Fruit fly (Drosophila melanogaster) whole organism, embryonic: ENCODE data around the gene BHD.
A peak's percentile ranks its signal among the peaks of the same experiment; 100 is the strongest.

Experiments used
- CG10959 ChIP-seq: fragments of 200-800 bp; sonication (Bioruptor generic); IDR thresholded peaks from 2 replicates; pipeline ENCODE4 v1.3.6; 2022; ENCODE audit warnings: missing biosample characterization, missing genetic modification characterization
- CG12071 ChIP-seq: fragments of 200-800 bp; sonication (Bioruptor generic); optimal IDR thresholded peaks from 3 replicates; lab custom pipeline; 2018; ENCODE audit warnings: missing biosample characterization, mild to moderate bottlenecking, missing genetic modification characterization
- CG12236 ChIP-seq: fragments of 200-800 bp; sonication (Bioruptor generic); optimal IDR thresholded peaks from 2 replicates; lab custom pipeline; 2016; ENCODE audit warnings: missing biosample characterization, missing genetic modification characterization
- CG13624 ChIP-seq: fragments of 200-800 bp; sonication (Bioruptor generic); optimal IDR thresholded peaks from 2 replicates; lab custom pipeline; 2016; ENCODE audit warnings: missing biosample characterization, missing genetic modification characterization
- CG15514 ChIP-seq: fragments of 200-800 bp; sonication (Bioruptor generic); optimal IDR thresholded peaks from 3 replicates; lab custom pipeline; 2017; ENCODE audit warnings: missing biosample characterization, missing genetic modification characterization, mild to moderate bottlenecking, moderate library complexity, missing genetic modification reagents
- CG1602 ChIP-seq: fragments of 200-800 bp; sonication (Bioruptor generic); optimal IDR thresholded peaks from 3 replicates; lab custom pipeline; 2016; ENCODE audit warnings: missing biosample characterization, missing genetic modification characterization
- CG17186 ChIP-seq: fragments of 200-800 bp; sonication (Bioruptor generic); optimal IDR thresholded peaks from 3 replicates; lab custom pipeline; 2017; ENCODE audit warnings: missing biosample characterization, missing genetic modification reagents, missing genetic modification characterization
- CG2129 ChIP-seq: fragments of 200-800 bp; sonication (Bioruptor generic); IDR thresholded peaks from 2 replicates; pipeline ENCODE4 v1.3.6; 2022; ENCODE audit warnings: missing biosample characterization, missing genetic modification characterization; ENCODE audit not compliant: partially characterized antibody
- CG2202 ChIP-seq: fragments of 200-800 bp; sonication (Bioruptor generic); optimal IDR thresholded peaks from 2 replicates; lab custom pipeline; 2018; ENCODE audit warnings: missing biosample characterization, mild to moderate bottlenecking, missing genetic modification characterization
- CG31388 ChIP-seq: fragments of 200-800 bp; sonication (Bioruptor generic); optimal IDR thresholded peaks from 2 replicates; lab custom pipeline; 2016; ENCODE audit warnings: missing biosample characterization, missing genetic modification characterization
- CG33213 ChIP-seq: fragments of 200-800 bp; sonication (Bioruptor generic); optimal IDR thresholded peaks from 3 replicates; lab custom pipeline; 2016; ENCODE audit warnings: missing biosample characterization, missing genetic modification characterization
- CG3407 ChIP-seq: fragments of 200-800 bp; sonication (Bioruptor generic); optimal IDR thresholded peaks from 2 replicates; lab custom pipeline; 2018; ENCODE audit warnings: missing biosample characterization, mild to moderate bottlenecking, missing genetic modification characterization
- CG4424 ChIP-seq: fragments of 200-800 bp; sonication (Bioruptor generic); optimal IDR thresholded peaks from 3 replicates; lab custom pipeline; 2016; ENCODE audit warnings: missing biosample characterization, missing genetic modification characterization
- CG6254 ChIP-seq: fragments of 200-800 bp; sonication (Bioruptor generic); optimal IDR thresholded peaks from 3 replicates; lab custom pipeline; 2017; ENCODE audit warnings: mild to moderate bottlenecking, missing biosample characterization, missing genetic modification reagents, missing genetic modification characterization
- CG6689 ChIP-seq: fragments of 200-800 bp; sonication (Bioruptor generic); IDR thresholded peaks from 2 replicates; pipeline ENCODE4 v1.3.6; 2022; ENCODE audit warnings: missing biosample characterization, missing genetic modification characterization
- E2f1 ChIP-seq: fragments of 200-800 bp; sonication (Bioruptor generic); IDR thresholded peaks from 2 replicates; pipeline ENCODE4 v1.3.6; 2022; ENCODE audit warnings: missing biosample characterization, missing genetic modification characterization
- ERR ChIP-seq: fragments of 200-800 bp; sonication (Bioruptor generic); optimal IDR thresholded peaks from 2 replicates; lab custom pipeline; 2016; ENCODE audit warnings: missing biosample characterization, missing genetic modification characterization
- Fer1 ChIP-seq: fragments of 200-800 bp; sonication (Bioruptor generic); optimal IDR thresholded peaks from 2 replicates; lab custom pipeline; 2017; ENCODE audit warnings: missing biosample characterization, mild to moderate bottlenecking, missing genetic modification characterization
- Fer2 ChIP-seq: fragments of 200-800 bp; sonication (Bioruptor generic); optimal IDR thresholded peaks from 2 replicates; lab custom pipeline; 2018; ENCODE audit warnings: missing biosample characterization, mild to moderate bottlenecking, missing genetic modification characterization, moderate library complexity
- HLH54F ChIP-seq: fragments of 200-800 bp; sonication (Bioruptor generic); optimal IDR thresholded peaks from 3 replicates; lab custom pipeline; 2016; ENCODE audit warnings: missing biosample characterization, missing genetic modification characterization
- Hmr ChIP-seq: fragments of 200-800 bp; sonication (Bioruptor generic); optimal IDR thresholded peaks from 3 replicates; lab custom pipeline; 2017; ENCODE audit warnings: mild to moderate bottlenecking, missing biosample characterization, missing genetic modification reagents, missing genetic modification characterization
- MTF-1 ChIP-seq: fragments of 200-800 bp; sonication (Bioruptor generic); optimal IDR thresholded peaks from 2 replicates; lab custom pipeline; 2018; ENCODE audit warnings: missing biosample characterization, mild to moderate bottlenecking, missing genetic modification characterization, borderline replicate concordance
- Optix ChIP-seq: fragments of 200-800 bp; sonication (Bioruptor generic); IDR thresholded peaks from 3 replicates; pipeline ENCODE4 v1.3.6; 2022; ENCODE audit warnings: missing biosample characterization, missing genetic modification characterization
- Stat92E ChIP-seq, 3 experiments: fragments of >200 bp in 2 of 3; fragments of 200-800 bp in 1 of 3; sonication (Bioruptor generic) in 1 of 3; optimal IDR thresholded peaks; 2 replicates each; lab custom pipeline; 2017 to 2019; ENCODE audit warnings: missing biosample characterization in 3 of 3, missing genetic modification characterization in 3 of 3, mild to moderate bottlenecking in 1 of 3, moderate library complexity in 1 of 3
- ap ChIP-seq: fragments of 200-800 bp; sonication (Bioruptor generic); IDR thresholded peaks from 2 replicates; pipeline ENCODE4 v1.3.6; 2022; ENCODE audit warnings: missing biosample characterization, missing genetic modification characterization
- ato ChIP-seq: fragments of 200-800 bp; sonication (Bioruptor generic); IDR thresholded peaks from 2 replicates; pipeline ENCODE4 v1.3.6; 2022; ENCODE audit warnings: missing biosample characterization, missing genetic modification characterization; ENCODE audit not compliant: partially characterized antibody
- bcd ChIP-seq: fragments of 200-800 bp; sonication (Bioruptor generic); optimal IDR thresholded peaks from 2 replicates; lab custom pipeline; 2017; ENCODE audit warnings: missing biosample characterization, mild to moderate bottlenecking, missing genetic modification characterization
- br ChIP-seq: fragments of >200 bp; optimal IDR thresholded peaks from 2 replicates; lab custom pipeline; 2017
- cad ChIP-seq: fragments of >200 bp; optimal IDR thresholded peaks from 2 replicates; lab custom pipeline; 2017; ENCODE audit warnings: missing biosample characterization, missing genetic modification characterization
- chn ChIP-seq: fragments of 200-800 bp; sonication (Bioruptor generic); optimal IDR thresholded peaks from 2 replicates; lab custom pipeline; 2016; ENCODE audit warnings: missing biosample characterization, missing genetic modification characterization
- crc ChIP-seq: fragments of 200-800 bp; sonication (Bioruptor generic); optimal IDR thresholded peaks from 2 replicates; lab custom pipeline; 2016; ENCODE audit warnings: missing biosample characterization, missing genetic modification characterization
- crp ChIP-seq, 2 experiments: fragments of 200-800 bp; sonication (Bioruptor generic); optimal IDR thresholded peaks; 2 replicates in 1 of 2; 3 replicates in 1 of 2; lab custom pipeline; 2017; ENCODE audit warnings: missing biosample characterization in 2 of 2, missing genetic modification characterization in 2 of 2, mild to moderate bottlenecking in 1 of 2, moderate library complexity in 1 of 2
- dmrt99B ChIP-seq: fragments of 200-800 bp; sonication (Bioruptor generic); optimal IDR thresholded peaks from 2 replicates; lab custom pipeline; 2018; ENCODE audit warnings: missing biosample characterization, mild to moderate bottlenecking, missing genetic modification characterization, moderate library complexity
- fd102C ChIP-seq: fragments of 200-800 bp; sonication (Bioruptor generic); optimal IDR thresholded peaks from 2 replicates; lab custom pipeline; 2018; ENCODE audit warnings: missing biosample characterization, mild to moderate bottlenecking, missing genetic modification characterization, moderate library complexity
- gro ChIP-seq: fragments of 200-800 bp; sonication (Bioruptor generic); optimal IDR thresholded peaks from 2 replicates; lab custom pipeline; 2016; ENCODE audit warnings: missing biosample characterization, missing genetic modification characterization
- h ChIP-seq: fragments of >200 bp; optimal IDR thresholded peaks from 2 replicates; lab custom pipeline; 2017
- ham ChIP-seq: fragments of 200-800 bp; sonication (Bioruptor generic); IDR thresholded peaks from 2 replicates; pipeline ENCODE4 v1.3.6; 2022; ENCODE audit warnings: missing biosample characterization, missing genetic modification characterization
- hbn ChIP-seq: fragments of 200-800 bp; sonication (Bioruptor generic); IDR thresholded peaks from 2 replicates; pipeline ENCODE4 v1.3.6; 2022; ENCODE audit warnings: missing biosample characterization, missing genetic modification characterization; ENCODE audit not compliant: partially characterized antibody
- kah ChIP-seq: fragments of 200-800 bp; sonication (Bioruptor generic); optimal IDR thresholded peaks from 2 replicates; lab custom pipeline; 2018; ENCODE audit warnings: missing biosample characterization, mild to moderate bottlenecking, missing genetic modification characterization
- kni ChIP-seq: fragments of 200-800 bp; sonication (Bioruptor generic); optimal IDR thresholded peaks from 3 replicates; lab custom pipeline; 2017; ENCODE audit warnings: mild to moderate bottlenecking, missing biosample characterization, missing genetic modification reagents, missing genetic modification characterization
- lmd ChIP-seq: fragments of 200-800 bp; sonication (Bioruptor generic); IDR thresholded peaks from 2 replicates; pipeline ENCODE4 v1.3.6; 2022; ENCODE audit warnings: missing biosample characterization, missing genetic modification characterization
- nau ChIP-seq: fragments of 200-800 bp; sonication (Bioruptor generic); optimal IDR thresholded peaks from 3 replicates; lab custom pipeline; 2017; ENCODE audit warnings: missing biosample characterization, mild to moderate bottlenecking, missing genetic modification characterization, missing genetic modification reagents
- odd ChIP-seq: fragments of 200-800 bp; sonication (Bioruptor generic); optimal IDR thresholded peaks from 2 replicates; lab custom pipeline; 2017; ENCODE audit warnings: missing biosample characterization, mild to moderate bottlenecking, missing genetic modification characterization
- sens ChIP-seq: fragments of 200-800 bp; sonication (Bioruptor generic); peaks from one replicate; lab custom pipeline; 2016; ENCODE audit warnings: missing biosample characterization, missing genetic modification characterization
- seq ChIP-seq: fragments of 200-800 bp; sonication (Bioruptor generic); IDR thresholded peaks from 2 replicates; pipeline ENCODE4 v1.3.6; 2022; ENCODE audit warnings: missing biosample characterization, missing genetic modification characterization
- so ChIP-seq: fragments of 200-800 bp; sonication (Bioruptor generic); IDR thresholded peaks from 3 replicates; pipeline ENCODE4 v1.3.6; 2022; ENCODE audit warnings: missing biosample characterization, missing genetic modification characterization
- ssp ChIP-seq: fragments of 200-800 bp; sonication (Bioruptor generic); IDR thresholded peaks from 2 replicates; pipeline ENCODE4 v1.3.6; 2022; ENCODE audit warnings: missing biosample characterization, missing genetic modification characterization
- tap ChIP-seq: fragments of 200-800 bp; optimal IDR thresholded peaks from 3 replicates; lab custom pipeline; 2019; ENCODE audit warnings: missing biosample characterization, mild to moderate bottlenecking, missing genetic modification characterization, moderate library complexity
- tgo ChIP-seq: fragments of 200-800 bp; sonication (Bioruptor generic); IDR thresholded peaks from 3 replicates; pipeline ENCODE4 v1.3.6; 2022; ENCODE audit warnings: missing biosample characterization, missing genetic modification characterization
- tx ChIP-seq: fragments of 200-800 bp; sonication (Bioruptor generic); optimal IDR thresholded peaks from 2 replicates; lab custom pipeline; 2016; ENCODE audit warnings: missing biosample characterization, missing genetic modification characterization
- vvl ChIP-seq: fragments of 200-800 bp; sonication (Bioruptor generic); IDR thresholded peaks from 2 replicates; pipeline ENCODE4 v1.3.6; 2022; ENCODE audit warnings: missing biosample characterization, missing genetic modification characterization

The BHD gene

DNA sequence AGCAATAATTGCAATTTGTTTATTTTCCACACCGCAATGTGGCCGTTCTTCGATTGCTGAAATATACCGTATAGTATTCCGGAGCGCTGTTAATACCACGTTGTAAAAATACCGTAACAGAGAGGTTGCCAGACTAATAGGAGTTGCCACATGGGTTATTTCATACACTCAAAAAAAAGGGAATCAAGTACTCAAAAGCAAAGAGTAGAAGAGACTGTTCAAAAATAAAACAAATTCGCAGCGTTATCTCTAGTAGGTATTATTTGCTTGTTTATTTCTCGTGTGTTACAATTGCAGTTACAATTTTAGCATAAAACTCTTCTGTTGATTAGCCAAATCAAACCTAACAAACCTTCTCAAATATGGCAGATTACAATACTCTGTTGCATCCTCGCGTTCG, 12.1 kb downstream of the BHD start, which contains the start of gene MED4 (continued):
- TF ChIP-seq so (GFP tag; lab: Robert Waterston, UW) (peak; percentile 54; the same call in 1 of the 3 replicates), HLH54F (GFP tag; lab: Kevin White, UChicago) (peak; percentile 84), CG2202 (tag; lab: Kevin White, UChicago) (peak; percentile 65), sens (peak; percentile 97), tgo (peak; percentile 79), kni (GFP tag; lab: Kevin White, UChicago) (no peak), CG33213 (peak; percentile 82), Optix (GFP tag; lab: Robert Waterston, UW) (peak; percentile 44; the same call in 2 of the 3 replicates), dmrt99B (tag; lab: Kevin White, UChicago) (no peak), cad (GFP tag; lab: Kevin White, UChicago) (no peak), h (no peak), CG6254 (GFP tag; lab: Kevin White, UChicago) (peak; percentile 29), CG15514 (peak; percentile 77), odd (GFP tag; lab: Kevin White, UChicago) (peak; percentile 45), crc (GFP tag; lab: Kevin White, UChicago) (peak; percentile 59), CG2129 (GFP tag; lab: Robert Waterston, UW) (no peak), crp (GFP tag; optimal IDR thresholded peaks at IDR 0.05; lab: Kevin White, UChicago) (peak in 1 of 2 experiments; percentile 31), CG13624 (peak; percentile 86), MTF-1 (peak; percentile 65), bcd (peak; percentile 70), CG17186 (peak; percentile 76), ap (GFP tag; lab: Robert Waterston, UW) (peak; percentile 30; the same call in 1 of the 2 replicates), CG1602 (GFP tag; lab: Kevin White, UChicago) (peak; percentile 77), fd102C (no peak), gro (peak; percentile 89), CG12071 (GFP tag; lab: Kevin White, UChicago) (peak; percentile 77), tx (GFP tag; lab: Kevin White, UChicago) (peak; percentile 82), br (lab: Kevin White, UChicago) (no peak), vvl (GFP tag; lab: Robert Waterston, UW) (peak; percentile 88), lmd (peak; percentile 83), Fer2 (tag; lab: Kevin White, UChicago) (no peak), Fer1 (peak; percentile 86), CG6689 (0 out of 2 replicates have a peak, but pooled peaks have one; percentile 53), seq (GFP tag; lab: Robert Waterston, UW) (peak; percentile 14; the same call in 1 of the 2 replicates), ato (GFP tag; lab: Robert Waterston, UW) (no peak), Stat92E (GFP tag; optimal IDR thresholded peaks at IDR 0.05; lab: Kevin White, UChicago) (peak in 1 of 3 experiments; percentile 58), CG31388 (no peak), Hmr (GFP tag; lab: Kevin White, UChicago) (peak; percentile 88), tap (peak; percentile 52), ERR (GFP tag; lab: Kevin White, UChicago) (peak; percentile 69), nau (GFP tag; lab: Kevin White, UChicago) (no peak), chn (GFP tag; lab: Kevin White, UChicago) (peak; percentile 80), kah (GFP tag; lab: Kevin White, UChicago) (peak; percentile 8), ssp (GFP tag; lab: Robert Waterston, UW) (peak; percentile 63), CG3407 (GFP tag; lab: Kevin White, UChicago) (peak; percentile 23), CG10959 (GFP tag; lab: Robert Waterston, UW) (no peak), ham (GFP tag; lab: Robert Waterston, UW) (peak; percentile 25; the same call in 1 of the 2 replicates), CG12236 (GFP tag; lab: Kevin White, UChicago) (peak; percentile 71), CG4424 (peak; percentile 83), hbn (GFP tag; lab: Robert Waterston, UW) (no peak), E2f1 (GFP tag; lab: Robert Waterston, UW) (peak; percentile 72)
